Fruit fly (Drosophila melanogaster) whole organism, adult: ENCODE data around the gene CG15892.

Experiments
- CG1620 ChIP-seq: fragments of 200-800 bp; sonication (Bioruptor generic); optimal IDR thresholded peaks from 2 replicates; lab custom pipeline; 2016; ENCODE audit warnings: missing biosample characterization, missing genetic modification characterization
- CG7101 ChIP-seq: fragments of 200-800 bp; sonication (Bioruptor generic); optimal IDR thresholded peaks from 2 replicates; lab custom pipeline; 2018; ENCODE audit warnings: missing biosample characterization, mild to moderate bottlenecking, missing genetic modification characterization, moderate library complexity
- cnc ChIP-seq, 2 experiments: fragments of >200 bp; optimal IDR thresholded peaks; 2 replicates each; lab custom pipeline; 2017
- kay ChIP-seq: fragments of 200-800 bp; sonication (Bioruptor generic); peaks from one replicate; lab custom pipeline; 2016; ENCODE audit warnings: missing biosample characterization, missing genetic modification characterization, borderline replicate concordance
- ovo ChIP-seq: fragments of 200-800 bp; sonication (Bioruptor generic); optimal IDR thresholded peaks from 2 replicates; lab custom pipeline; 2016; ENCODE audit warnings: missing biosample characterization, missing genetic modification characterization
- pad ChIP-seq: fragments of 200-800 bp; sonication (Bioruptor generic); optimal IDR thresholded peaks from 3 replicates; lab custom pipeline; 2017; ENCODE audit warnings: missing biosample characterization, missing genetic modification characterization, mild to moderate bottlenecking, moderate library complexity, missing genetic modification reagents
- toe ChIP-seq: fragments of 200-800 bp; sonication (Bioruptor generic); optimal IDR thresholded peaks from 2 replicates; lab custom pipeline; 2016; ENCODE audit warnings: missing biosample characterization, missing genetic modification characterization

DNA sequence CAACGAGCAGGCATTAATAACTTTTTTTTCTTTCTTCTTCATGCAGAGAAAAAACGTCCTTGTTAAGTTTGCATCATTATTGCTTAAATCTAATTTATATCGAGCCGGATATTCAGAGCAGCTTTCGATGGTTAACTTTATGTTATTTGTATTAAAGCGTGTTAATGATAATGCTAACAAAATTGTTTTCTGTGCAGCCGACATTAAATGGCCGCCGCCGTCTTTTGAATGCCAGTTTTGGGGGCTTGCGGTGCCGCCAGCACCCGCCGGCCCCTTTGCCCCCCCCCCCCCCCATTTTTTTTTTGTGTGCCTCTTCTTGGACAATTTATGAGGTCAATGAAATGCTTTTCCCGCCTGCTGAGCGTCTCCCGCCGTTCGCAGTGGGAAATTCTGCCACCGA is 17.4 kb upstream of the CG15892 start:
- no peak for TF ChIP-seq CG1620
- no peak for TF ChIP-seq kay
- TF ChIP-seq pad (GFP tag; lab: Kevin White, UChicago), result no peak
- TF ChIP-seq ovo (GFP tag; lab: Kevin White, UChicago), result no peak
- no peak for TF ChIP-seq cnc (optimal IDR thresholded peaks at IDR 0.05; lab: Kevin White, UChicago)
- no peak for TF ChIP-seq CG7101 (tag; lab: Kevin White, UChicago)
- no peak for TF ChIP-seq toe (GFP tag; lab: Kevin White, UChicago)
